Fruit fly (Drosophila melanogaster): ENCODE measurements around the gene CG3061.

The CG3061 gene

DNA sequence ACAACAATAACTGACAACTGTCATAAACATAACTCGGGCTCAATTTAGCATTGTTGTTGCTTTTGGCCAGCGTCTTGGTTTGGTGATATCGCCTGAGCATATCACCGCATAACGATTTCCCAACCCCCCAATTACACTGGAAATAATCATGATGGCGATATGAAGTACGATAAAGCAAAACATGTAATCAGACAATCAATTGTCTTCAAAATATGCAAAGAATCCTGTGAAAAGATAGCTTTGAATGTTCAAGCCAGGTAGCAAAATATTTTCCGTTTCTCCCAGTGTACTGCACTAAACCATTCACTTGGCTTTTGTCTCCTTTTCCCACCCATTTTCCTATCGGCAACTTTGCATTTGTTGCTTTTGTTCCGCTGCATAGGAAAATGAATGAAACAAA lies 32.6 kb upstream of the CG3061 start (continued):
- TF ChIP-seq CG9139 (GFP tag; optimal IDR thresholded peaks at IDR 0.05) (no peak), CG6808 (GFP tag; optimal IDR thresholded peaks at IDR 0.05) (no peak), CG8632 (GFP tag; optimal IDR thresholded peaks at IDR 0.05) (no peak), dsx (GFP tag; optimal IDR thresholded peaks at IDR 0.05; ENCODE audit: poor library complexity, severe bottlenecking) (no peak), CG31627 (GFP tag; optimal IDR thresholded peaks at IDR 0.05) (no peak), dac (GFP tag; optimal IDR thresholded peaks at IDR 0.05) (peak; percentile 86), CG15336 (GFP tag; IDR thresholded peaks at IDR 0.05) (peak; percentile 89), CG8119 (GFP tag; IDR thresholded peaks at IDR 0.05) (peak; percentile 90), CG32006 (GFP tag; optimal IDR thresholded peaks at IDR 0.05) (peak; percentile 89), Ets21C (GFP tag; optimal IDR thresholded peaks at IDR 0.05) (no peak), ss (GFP tag; optimal IDR thresholded peaks at IDR 0.05) (no peak)

DNA sequence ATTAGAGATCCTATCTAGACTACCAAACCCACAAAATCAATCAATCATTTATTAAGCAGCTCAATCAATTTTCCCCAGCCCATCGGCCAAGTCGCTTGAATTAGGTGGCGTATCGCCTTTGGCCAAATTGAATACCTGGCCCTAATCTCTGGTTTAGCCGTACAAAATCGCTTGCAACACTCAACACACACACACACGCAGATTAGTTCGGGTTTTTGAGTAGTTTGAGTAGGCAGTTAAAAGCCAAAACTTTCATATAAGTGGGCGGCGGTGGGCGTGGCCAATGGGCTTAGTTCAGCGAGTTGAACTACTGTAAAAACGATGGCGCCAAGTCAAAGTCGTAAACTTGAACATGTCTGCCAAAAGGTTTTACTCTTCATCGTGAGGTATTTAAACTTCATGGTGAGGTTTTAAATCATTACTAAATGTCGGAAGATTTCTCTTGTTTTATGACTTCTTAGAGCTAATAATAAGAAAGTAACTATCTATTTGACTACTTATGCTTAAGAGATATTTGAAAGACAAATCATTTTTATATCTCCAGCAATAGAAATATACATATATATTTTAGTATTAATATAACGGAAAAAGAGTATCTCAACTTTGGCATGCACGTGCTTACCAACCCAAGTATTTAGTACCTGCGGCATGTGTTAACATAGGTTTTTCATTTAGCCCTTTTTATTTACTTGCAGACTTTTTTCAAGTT lies 30.8 kb upstream of the CG3061 start:
- TF ChIP-seq CG15336 (GFP tag; IDR thresholded peaks at IDR 0.05) (0 out of 2 replicates have a peak, but pooled peaks have one; percentile 28), Met (GFP tag; optimal IDR thresholded peaks at IDR 0.05) (no peak), Smox (GFP tag; optimal IDR thresholded peaks at IDR 0.05) (no peak), Eip78C (GFP tag) (peak; percentile 18)

DNA sequence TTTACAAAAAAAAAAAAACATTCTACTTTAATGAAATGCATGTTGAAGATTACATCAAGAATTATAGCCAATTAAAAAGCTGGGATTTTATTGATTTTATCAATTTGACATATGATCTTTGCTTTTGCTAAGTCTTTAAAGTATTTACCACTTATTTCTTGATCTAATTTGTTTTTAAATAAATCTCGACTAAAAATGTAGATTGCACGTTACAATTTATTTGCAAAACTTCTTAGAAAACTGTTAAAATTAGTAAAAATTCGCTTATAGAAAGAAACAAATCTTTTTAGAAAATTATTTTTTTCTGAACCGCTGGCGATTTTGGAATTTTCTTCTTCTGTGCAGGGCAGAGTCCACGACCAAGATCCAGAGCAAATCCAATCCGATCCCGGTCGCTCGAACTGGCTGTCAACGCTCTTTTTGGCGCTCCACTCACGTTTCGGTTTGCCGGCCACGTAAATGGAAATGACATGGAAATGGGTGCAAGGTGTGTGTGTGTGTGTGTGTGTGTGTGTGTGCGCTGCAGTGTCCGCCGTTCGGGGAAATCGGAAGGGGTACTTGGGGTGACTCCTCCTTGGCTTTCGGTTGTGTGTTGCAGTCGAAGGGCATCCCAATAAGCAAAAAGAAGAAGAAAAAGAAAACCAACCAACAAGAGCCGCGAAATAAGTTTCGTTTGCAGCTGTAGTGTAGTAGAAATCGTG lies 29.9 kb upstream of the CG3061 start:
- TF ChIP-seq cyc (GFP tag; optimal IDR thresholded peaks at IDR 0.05): peak; percentile 38
- no peak for TF ChIP-seq fd85E (GFP tag; optimal IDR thresholded peaks at IDR 0.05)
- TF ChIP-seq Smox (GFP tag; optimal IDR thresholded peaks at IDR 0.05): peak; percentile 40
- TF ChIP-seq CG6276 (GFP tag; optimal IDR thresholded peaks at IDR 0.05): no peak
- no peak for TF ChIP-seq eg (GFP tag; IDR thresholded peaks at IDR 0.05)
- TF ChIP-seq Gug (GFP tag; IDR thresholded peaks at IDR 0.05): no peak
- no peak for TF ChIP-seq CG16779 (tag; optimal IDR thresholded peaks at IDR 0.05)
- no peak for TF ChIP-seq CG7368 (GFP tag; optimal IDR thresholded peaks at IDR 0.05)
- TF ChIP-seq CG6854 (GFP tag; optimal IDR thresholded peaks at IDR 0.05): no peak
- peak; percentile 82 for TF ChIP-seq svp (GFP tag)
- peak; percentile 38 for TF ChIP-seq CG11762 (GFP tag; optimal IDR thresholded peaks at IDR 0.05; ENCODE audit: insufficient read depth)
- peak; percentile 45 for TF ChIP-seq lz (GFP tag; optimal IDR thresholded peaks at IDR 0.05)
- TF ChIP-seq Sox15 (GFP tag; optimal IDR thresholded peaks at IDR 0.05): peak; percentile 47
- TF ChIP-seq net (GFP tag; optimal IDR thresholded peaks at IDR 0.05): peak; percentile 37
- peak; percentile 8 for TF ChIP-seq CG10631 (GFP tag; optimal IDR thresholded peaks at IDR 0.05)
- peak; percentile 67 for TF ChIP-seq esn (GFP tag; optimal IDR thresholded peaks at IDR 0.05)
- no peak for TF ChIP-seq CG10669 (GFP tag; optimal IDR thresholded peaks at IDR 0.05)
- peak; percentile 41 for TF ChIP-seq CG6792 (GFP tag; optimal IDR thresholded peaks at IDR 0.05)
- peak; percentile 13 for TF ChIP-seq pdm3 (GFP tag; optimal IDR thresholded peaks at IDR 0.05)
- peak; percentile 85 for TF ChIP-seq Eip78C (GFP tag)
- TF ChIP-seq Met (GFP tag; optimal IDR thresholded peaks at IDR 0.05): peak; percentile 60
- TF ChIP-seq CG34406 (GFP tag; optimal IDR thresholded peaks at IDR 0.05): peak; percentile 54
- peak in 1 of 2 experiments; percentile 42 for TF ChIP-seq salr (GFP tag; optimal IDR thresholded peaks at IDR 0.05)
- peak; percentile 24 for TF ChIP-seq Sox14 (GFP tag; optimal IDR thresholded peaks at IDR 0.05)
- no peak for TF ChIP-seq CG15336 (GFP tag; IDR thresholded peaks at IDR 0.05)
- peak; percentile 30 for TF ChIP-seq Hr39 (GFP tag; optimal IDR thresholded peaks at IDR 0.05)
- TF ChIP-seq Hr4 (GFP tag; optimal IDR thresholded peaks at IDR 0.05): peak; percentile 5
- no peak for TF ChIP-seq CG8119 (GFP tag; IDR thresholded peaks at IDR 0.05)
- TF ChIP-seq CG11902 (GFP tag; optimal IDR thresholded peaks at IDR 0.05): peak; percentile 36
- TF ChIP-seq Sox102F (GFP tag; optimal IDR thresholded peaks at IDR 0.05): peak; percentile 8
- 0 out of 3 replicates have a peak, but pooled peaks have one; percentile 34 for TF ChIP-seq CG6163 (GFP tag; IDR thresholded peaks at IDR 0.05)
- peak; percentile 63 for TF ChIP-seq topi (GFP tag; optimal IDR thresholded peaks at IDR 0.05)
- no peak for TF ChIP-seq vri (GFP tag; optimal IDR thresholded peaks at IDR 0.05)
- TF ChIP-seq Ets21C (GFP tag; optimal IDR thresholded peaks at IDR 0.05): no peak
- TF ChIP-seq acj6 (GFP tag; optimal IDR thresholded peaks at IDR 0.05): peak; percentile 53
- no peak for TF ChIP-seq dsx (GFP tag; optimal IDR thresholded peaks at IDR 0.05; ENCODE audit: poor library complexity, severe bottlenecking)
- TF ChIP-seq CG8319 (GFP tag; optimal IDR thresholded peaks at IDR 0.05): peak; percentile 37
- TF ChIP-seq CG3032 (tag; optimal IDR thresholded peaks at IDR 0.05): no peak
- TF ChIP-seq dac (GFP tag; optimal IDR thresholded peaks at IDR 0.05): no peak
